Worm (Caenorhabditis elegans) whole organism, late embryonic: ENCODE measurements around the gene C54C6.4.

Experiments
- C08G9.2 ChIP-seq: sonication (generic microtip); optimal IDR thresholded peaks from 2 replicates; lab custom pipeline; 2016; ENCODE audit warnings: mild to moderate bottlenecking, missing genetic modification characterization, moderate library complexity, missing compliant biosample characterization
- T23F11.4 ChIP-seq: fragments of 200-800 bp; sonication (Bioruptor generic); optimal IDR thresholded peaks from 2 replicates; lab custom pipeline; 2018; ENCODE audit warnings: mild to moderate bottlenecking, missing genetic modification characterization, missing compliant biosample characterization
- Y22D7AL.16 ChIP-seq: sonication (generic microtip); optimal IDR thresholded peaks from 2 replicates; lab custom pipeline; 2016; ENCODE audit warnings: missing genetic modification characterization, missing compliant biosample characterization
- ahr-1 ChIP-seq: sonication (generic microtip); optimal IDR thresholded peaks from 2 replicates; lab custom pipeline; 2016; ENCODE audit warnings: missing genetic modification characterization, missing compliant biosample characterization
- ceh-14 ChIP-seq: sonication (generic microtip); optimal IDR thresholded peaks from 2 replicates; lab custom pipeline; 2016; ENCODE audit warnings: missing genotype, missing genetic modification characterization, missing compliant biosample characterization
- ceh-19 ChIP-seq: fragments of 200-800 bp; sonication (Bioruptor generic); optimal IDR thresholded peaks from 2 replicates; lab custom pipeline; 2018; ENCODE audit warnings: mild to moderate bottlenecking, missing genetic modification characterization, missing compliant biosample characterization
- ceh-22 ChIP-seq: sonication (generic microtip); optimal IDR thresholded peaks from 2 replicates; lab custom pipeline; 2017; ENCODE audit warnings: missing biosample characterization, missing genetic modification characterization
- ceh-24 ChIP-seq: sonication (generic microtip); optimal IDR thresholded peaks from 2 replicates; lab custom pipeline; 2016; ENCODE audit warnings: mild to moderate bottlenecking, missing genetic modification characterization, missing compliant biosample characterization
- ceh-31 ChIP-seq: sonication (generic microtip); optimal IDR thresholded peaks from 2 replicates; lab custom pipeline; 2016; ENCODE audit warnings: missing genetic modification characterization, missing compliant biosample characterization
- ceh-34 ChIP-seq: sonication (generic microtip); optimal IDR thresholded peaks from 2 replicates; lab custom pipeline; 2016; ENCODE audit warnings: mild to moderate bottlenecking, missing genetic modification characterization, missing compliant biosample characterization
- ceh-48 ChIP-seq: sonication (generic microtip); optimal IDR thresholded peaks from 2 replicates; lab custom pipeline; 2016; ENCODE audit warnings: missing genetic modification characterization, inconsistent platforms, missing compliant biosample characterization
- ceh-6 ChIP-seq: fragments of 200-800 bp; sonication (Bioruptor generic); optimal IDR thresholded peaks from 2 replicates; lab custom pipeline; 2018; ENCODE audit warnings: mild to moderate bottlenecking, missing genetic modification characterization, missing compliant biosample characterization
- ceh-9 ChIP-seq: sonication (generic microtip); optimal IDR thresholded peaks from 2 replicates; lab custom pipeline; 2016; ENCODE audit warnings: mild to moderate bottlenecking, missing genetic modification characterization, inconsistent platforms, missing compliant biosample characterization
- che-1 ChIP-seq: sonication (generic microtip); optimal IDR thresholded peaks from 2 replicates; lab custom pipeline; 2016; ENCODE audit warnings: mild to moderate bottlenecking, missing genetic modification characterization, missing compliant biosample characterization
- dmd-4 ChIP-seq: sonication (generic microtip); optimal IDR thresholded peaks from 2 replicates; lab custom pipeline; 2016; ENCODE audit warnings: borderline replicate concordance, missing genetic modification characterization, missing compliant biosample characterization
- dve-1 ChIP-seq: sonication (generic microtip); optimal IDR thresholded peaks from 2 replicates; lab custom pipeline; 2017; ENCODE audit warnings: antibody characterized with exemption, mild to moderate bottlenecking, missing genetic modification characterization, missing compliant biosample characterization
- elt-2 ChIP-seq: sonication (generic microtip); optimal IDR thresholded peaks from 2 replicates; lab custom pipeline; 2016; ENCODE audit warnings: missing genetic modification reagents, missing genetic modification characterization, missing compliant biosample characterization
- eyg-1 ChIP-seq: sonication (generic microtip); optimal IDR thresholded peaks from 2 replicates; lab custom pipeline; 2016; ENCODE audit warnings: missing genotype, missing genetic modification characterization, missing compliant biosample characterization
- fax-1 ChIP-seq: sonication (generic microtip); optimal IDR thresholded peaks from 2 replicates; lab custom pipeline; 2016; ENCODE audit warnings: missing genotype, missing genetic modification characterization, missing compliant biosample characterization
- fkh-10 ChIP-seq: fragments of 150-350 bp; optimal IDR thresholded peaks from 2 replicates; lab custom pipeline; 2014; ENCODE audit warnings: missing biosample characterization, missing genetic modification reagents, missing genetic modification characterization
- gmeb-2 ChIP-seq: sonication (generic microtip); optimal IDR thresholded peaks from 2 replicates; lab custom pipeline; 2016; ENCODE audit warnings: missing genetic modification characterization, inconsistent platforms, missing compliant biosample characterization
- hlh-13 ChIP-seq: fragments of 200-800 bp; sonication (Bioruptor generic); optimal IDR thresholded peaks from 2 replicates; lab custom pipeline; 2018; ENCODE audit warnings: mild to moderate bottlenecking, missing genetic modification characterization, missing compliant biosample characterization
- hlh-30 ChIP-seq: sonication (generic microtip); optimal IDR thresholded peaks from 2 replicates; lab custom pipeline; 2017; ENCODE audit warnings: antibody characterized with exemption, missing genetic modification characterization, missing compliant biosample characterization; ENCODE audit not compliant: insufficient read depth
- hlh-6 ChIP-seq: sonication (generic microtip); optimal IDR thresholded peaks from 2 replicates; lab custom pipeline; 2016; ENCODE audit warnings: missing genotype, missing genetic modification characterization, missing compliant biosample characterization
- lim-6 ChIP-seq: sonication (generic microtip); optimal IDR thresholded peaks from 2 replicates; lab custom pipeline; 2016; ENCODE audit warnings: missing genetic modification characterization, missing compliant biosample characterization
- nfya-1 ChIP-seq: sonication (generic microtip); optimal IDR thresholded peaks from 2 replicates; lab custom pipeline; 2017; ENCODE audit warnings: missing genetic modification characterization, mild to moderate bottlenecking, missing compliant biosample characterization, antibody characterized with exemption, moderate library complexity
- npax-4 ChIP-seq: sonication (generic microtip); optimal IDR thresholded peaks from 2 replicates; lab custom pipeline; 2016; ENCODE audit warnings: missing genetic modification characterization, missing compliant biosample characterization
- pat-9 ChIP-seq: fragments of 200-800 bp; sonication (Bioruptor generic); optimal IDR thresholded peaks from 2 replicates; lab custom pipeline; 2018; ENCODE audit warnings: mild to moderate bottlenecking, missing genetic modification characterization, moderate library complexity, missing compliant biosample characterization
- pha-2 ChIP-seq: sonication (generic microtip); optimal IDR thresholded peaks from 2 replicates; lab custom pipeline; 2017; ENCODE audit warnings: mild to moderate bottlenecking, missing genetic modification characterization, missing compliant biosample characterization
- pha-4 ChIP-seq: fragments of 150-350 bp; optimal IDR thresholded peaks from 2 replicates; lab custom pipeline; 2018; ENCODE audit warnings: missing biosample characterization, missing genetic modification reagents, missing genetic modification characterization
- pros-1 ChIP-seq: fragments of 150-350 bp; optimal IDR thresholded peaks from 2 replicates; lab custom pipeline; 2014; ENCODE audit warnings: missing biosample characterization, missing genetic modification reagents, missing genetic modification characterization
- ref-2 ChIP-seq: sonication (generic microtip); optimal IDR thresholded peaks from 2 replicates; lab custom pipeline; 2016; ENCODE audit warnings: missing genetic modification characterization, missing compliant biosample characterization
- sdc-2 ChIP-seq: sonication (generic microtip); optimal IDR thresholded peaks from 2 replicates; lab custom pipeline; 2016; ENCODE audit warnings: missing genotype, missing genetic modification characterization, missing compliant biosample characterization
- sox-4 ChIP-seq: sonication (generic microtip); optimal IDR thresholded peaks from 2 replicates; lab custom pipeline; 2017; ENCODE audit warnings: mild to moderate bottlenecking, missing genetic modification characterization, inconsistent platforms, missing compliant biosample characterization
- syd-9 ChIP-seq: sonication (generic microtip); optimal IDR thresholded peaks from 2 replicates; lab custom pipeline; 2016; ENCODE audit warnings: mild to moderate bottlenecking, missing genetic modification characterization, moderate library complexity, missing compliant biosample characterization
- tbx-2 ChIP-seq: sonication (generic microtip); optimal IDR thresholded peaks from 2 replicates; lab custom pipeline; 2016; ENCODE audit warnings: missing genetic modification characterization, missing compliant biosample characterization
- tbx-7 ChIP-seq: sonication (generic microtip); optimal IDR thresholded peaks from 2 replicates; lab custom pipeline; 2016; ENCODE audit warnings: missing genotype, missing genetic modification characterization, missing compliant biosample characterization
- unc-3 ChIP-seq, 2 experiments: fragments of 200-800 bp in 1 of 2; sonication (Bioruptor generic) in 1 of 2; sonication (generic microtip) in 1 of 2; conservative IDR thresholded peaks in 1 of 2; optimal IDR thresholded peaks in 1 of 2; 2 replicates each; pipeline versions ENCODE4 v1.3.6 to Lab custom; 2016 to 2022; ENCODE audit warnings: missing compliant biosample characterization in 2 of 2, missing genetic modification characterization in 2 of 2, missing genetic modification reagents in 1 of 2
- unc-42 ChIP-seq: sonication (generic microtip); optimal IDR thresholded peaks from 2 replicates; lab custom pipeline; 2016; ENCODE audit warnings: missing genotype, missing genetic modification characterization, missing compliant biosample characterization
- unc-55 ChIP-seq: sonication (generic microtip); optimal IDR thresholded peaks from 2 replicates; lab custom pipeline; 2017; ENCODE audit warnings: missing biosample characterization, missing genetic modification reagents, missing genetic modification characterization
- unc-86 ChIP-seq: sonication (generic microtip); optimal IDR thresholded peaks from 2 replicates; lab custom pipeline; 2016; ENCODE audit warnings: missing genetic modification characterization, missing compliant biosample characterization
- ztf-16 ChIP-seq: sonication (generic microtip); optimal IDR thresholded peaks from 2 replicates; lab custom pipeline; 2017; ENCODE audit warnings: missing genetic modification characterization, missing compliant biosample characterization

C54C6.4 gene

DNA sequence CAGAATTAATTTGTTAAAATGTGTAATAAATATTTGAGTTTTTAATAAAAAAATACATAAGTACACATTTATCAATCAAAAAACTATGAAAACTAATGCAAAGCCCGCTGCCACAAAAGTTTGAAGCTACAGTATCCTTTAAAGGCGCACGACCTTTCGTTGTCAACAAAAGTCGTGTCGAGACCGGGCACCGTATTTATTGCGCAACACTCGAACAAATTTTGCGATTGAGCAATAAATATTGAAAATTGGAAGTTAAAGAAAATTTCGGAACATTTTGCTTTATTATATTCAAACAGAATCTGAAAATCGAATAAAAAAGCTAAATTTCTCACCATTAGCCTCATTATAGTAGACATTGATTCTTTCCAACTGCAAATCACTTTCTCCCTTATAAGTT, 12.4 kb upstream of the C54C6.4 start:
- no peak for TF ChIP-seq ceh-19 (GFP tag; lab: Kevin White, UChicago)
- TF ChIP-seq che-1 (tag; lab: Kevin White, UChicago), result no peak
- no peak for TF ChIP-seq tbx-2
- no peak for TF ChIP-seq gmeb-2 (tag; lab: Kevin White, UChicago)
- TF ChIP-seq ceh-14 (tag; lab: Kevin White, UChicago), result no peak
- TF ChIP-seq ahr-1, result no peak
- TF ChIP-seq sox-4, result no peak
- no peak for TF ChIP-seq hlh-6 (tag; lab: Kevin White, UChicago)
- no peak for TF ChIP-seq ceh-9 (tag; lab: Kevin White, UChicago)
- TF ChIP-seq C08G9.2 (tag; lab: Kevin White, UChicago), result no peak
- no peak for TF ChIP-seq Y22D7AL.16 (tag; lab: Kevin White, UChicago)
- TF ChIP-seq unc-86 (tag; lab: Kevin White, UChicago), result no peak
- TF ChIP-seq ceh-31 (tag; lab: Kevin White, UChicago), result no peak
- no peak for TF ChIP-seq ceh-6 (GFP tag; lab: Kevin White, UChicago)
- TF ChIP-seq, all 69 proteins: peak for 0

DNA sequence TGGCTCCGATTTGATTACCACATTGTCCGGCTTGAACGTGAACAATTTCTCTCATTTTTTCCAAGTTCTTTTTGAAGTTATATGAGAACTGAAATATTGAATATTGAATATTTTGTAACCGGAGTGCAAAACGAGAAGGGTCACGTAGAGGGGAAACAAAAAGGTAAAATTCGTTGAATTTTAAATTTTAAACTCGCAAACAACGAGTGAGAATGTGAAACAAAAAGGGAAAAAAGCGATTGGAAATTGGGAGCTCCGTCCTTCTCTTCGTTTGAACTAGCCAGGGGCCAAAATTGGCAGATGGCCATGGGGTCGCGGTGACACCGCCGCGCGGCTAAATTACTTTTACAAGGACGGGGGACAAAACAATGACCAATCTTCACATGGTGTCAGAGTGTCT, 11.9 kb upstream of the C54C6.4 start, which contains the start of gene ben-1:
Gene ben-1, minus strand, starts transcription at position 101 of the 400 bp plus-strand sequence.
- TF ChIP-seq npax-4 (tag; lab: Kevin White, UChicago), result no peak
- no peak for TF ChIP-seq che-1 (tag; lab: Kevin White, UChicago)
- TF ChIP-seq unc-42 (tag; lab: Kevin White, UChicago), result no peak

DNA sequence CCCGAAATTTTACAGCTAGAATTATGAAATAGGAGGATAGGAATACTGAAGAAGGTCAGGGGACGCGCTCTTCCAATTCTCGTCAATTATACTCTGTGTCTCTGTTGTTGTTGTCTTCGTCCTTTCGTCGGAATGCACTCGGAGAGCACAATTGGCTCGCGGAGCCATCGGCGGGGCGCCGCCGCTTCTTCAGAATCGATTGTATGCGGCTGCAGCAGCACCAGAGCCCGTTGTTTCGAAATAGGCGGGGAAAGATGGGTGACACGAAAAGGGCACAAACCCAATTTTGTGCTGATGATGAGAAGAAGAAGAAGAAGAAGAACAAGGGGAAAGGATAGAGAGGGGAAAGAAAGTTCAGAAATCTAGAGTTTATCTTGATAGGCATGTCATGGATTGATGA, 11.3 kb upstream of the C54C6.4 start:
- TF ChIP-seq hlh-6 (tag; lab: Kevin White, UChicago), result no peak
- no peak for TF ChIP-seq dve-1 (tag; lab: Kevin White, UChicago)
- peak; percentile 23 for TF ChIP-seq nfya-1 (tag; lab: Kevin White, UChicago)
- no peak for TF ChIP-seq tbx-7 (tag; lab: Kevin White, UChicago)
- TF ChIP-seq lim-6, result no peak
- TF ChIP-seq fax-1 (tag; lab: Kevin White, UChicago), result no peak
- TF ChIP-seq pha-2 (tag; lab: Kevin White, UChicago), result no peak
- TF ChIP-seq eyg-1 (tag; lab: Kevin White, UChicago), result no peak
- TF ChIP-seq ztf-16 (tag; lab: Kevin White, UChicago), result no peak
- TF ChIP-seq ceh-31 (tag; lab: Kevin White, UChicago), result peak; percentile 55
- TF ChIP-seq T23F11.4, result no peak
- TF ChIP-seq fkh-10 (GFP tag; lab: Kevin White, UChicago), result no peak
- peak; percentile 73 for TF ChIP-seq unc-42 (tag; lab: Kevin White, UChicago)
- TF ChIP-seq C08G9.2 (tag; lab: Kevin White, UChicago), result no peak
- TF ChIP-seq ceh-48, result peak; percentile 58

DNA sequence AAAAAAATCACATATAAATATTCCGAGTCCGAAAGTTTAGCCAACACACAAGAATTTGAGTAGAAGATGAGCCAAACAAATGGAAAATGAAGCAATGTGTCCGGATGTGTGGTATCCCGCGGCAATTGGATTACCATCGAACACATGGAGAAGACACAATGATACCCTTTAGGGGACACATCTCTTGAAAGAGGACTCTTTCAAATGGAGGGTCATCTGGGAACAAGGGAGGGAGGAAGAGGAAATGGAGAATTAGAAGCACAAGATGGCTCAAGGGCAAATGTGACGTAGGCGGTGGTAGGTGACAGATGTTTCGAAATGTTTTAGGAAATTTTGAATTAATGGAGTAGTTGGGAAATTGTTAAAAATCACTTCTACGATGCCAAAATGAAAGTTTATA, 10.4 kb upstream of the C54C6.4 start:
- TF ChIP-seq tbx-7 (tag; lab: Kevin White, UChicago) (no peak), ceh-24 (tag; lab: Kevin White, UChicago) (no peak), ceh-31 (tag; lab: Kevin White, UChicago) (peak; percentile 67), ceh-34 (tag; lab: Kevin White, UChicago) (peak; percentile 7), unc-42 (tag; lab: Kevin White, UChicago) (peak; percentile 92), fkh-10 (GFP tag; lab: Kevin White, UChicago) (peak; percentile 23), pha-4 (tag; lab: Kevin White, UChicago) (no peak)

DNA sequence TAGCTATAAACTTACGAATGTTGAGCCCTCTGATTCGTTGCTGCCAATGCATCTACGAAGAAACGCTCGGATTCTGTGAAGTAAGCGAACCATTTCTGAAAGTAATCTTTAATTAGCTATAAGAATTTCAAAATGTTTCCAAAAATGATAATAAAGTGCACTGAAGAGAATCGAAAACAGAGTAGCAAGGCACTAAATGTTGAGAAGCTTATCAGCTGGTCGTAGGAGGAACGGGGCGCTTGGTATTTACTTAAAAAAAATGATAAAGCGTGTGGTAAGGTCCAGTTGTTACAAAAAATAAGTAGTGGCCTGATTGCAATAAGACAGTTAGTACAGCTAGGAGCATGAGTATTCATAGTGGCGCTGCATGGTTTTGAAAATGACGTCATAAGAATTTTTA, 7.1 kb upstream of the C54C6.4 start, which contains the start of gene C54C6.7:
Gene C54C6.7, minus strand, starts transcription at position 101 of the 400 bp plus-strand sequence.
- TF ChIP-seq Y22D7AL.16 (tag; lab: Kevin White, UChicago) (no peak), ref-2 (tag; lab: Kevin White, UChicago) (no peak), ceh-9 (tag; lab: Kevin White, UChicago) (no peak), pat-9 (tag; lab: Kevin White, UChicago) (no peak), sox-4 (no peak), sdc-2 (no peak), tbx-2 (no peak), ztf-16 (tag; lab: Kevin White, UChicago) (no peak), dmd-4 (no peak), ceh-22 (tag; lab: Kevin White, UChicago) (no peak), hlh-30 (tag; lab: Kevin White, UChicago) (no peak), pros-1 (tag; lab: Kevin White, UChicago) (no peak), unc-3 (GFP tag; conservative IDR thresholded peaks at IDR 0.05; lab: Robert Waterston, UW) (no peak), unc-3 (tag; optimal IDR thresholded peaks at IDR 0.05; lab: Kevin White, UChicago) (no peak), elt-2 (tag; lab: Kevin White, UChicago) (no peak), hlh-13 (GFP tag; lab: Kevin White, UChicago) (no peak), pha-2 (tag; lab: Kevin White, UChicago) (no peak), unc-55 (GFP tag; lab: Kevin White, UChicago) (no peak), syd-9 (tag; lab: Kevin White, UChicago) (no peak)
